Worm (Caenorhabditis elegans): ENCODE measurements around the gene F21C10.1.

- TF ChIP-seq klf-2 (GFP tag; conservative IDR thresholded peaks at IDR 0.05) (no peak), ztf-23 (GFP tag; IDR thresholded peaks at IDR 0.05) (no peak), med-1 (GFP tag; optimal IDR thresholded peaks at IDR 0.05; ENCODE audit: insufficient read depth) (no peak), tab-1 (GFP tag; IDR thresholded peaks at IDR 0.05) (no peak), flt-1 (GFP tag; IDR thresholded peaks at IDR 0.05) (no peak), ztf-29 (GFP tag; IDR thresholded peaks at IDR 0.05) (no peak), T22C8.4 (GFP tag; IDR thresholded peaks at IDR 0.05) (no peak), cog-1 (tag; optimal IDR thresholded peaks at IDR 0.05) (no peak), ref-1 (GFP tag; conservative IDR thresholded peaks at IDR 0.05) (no peak)
Observed at ce11 chrV:9098280-9098973, 33.7 kb upstream of the F21C10.1 start, which contains the start of gene F21C10.9.
